Fruit fly (Drosophila melanogaster) whole organism, embryonic: ENCODE results near the gene CG42571.
A peak's percentile ranks its signal among the peaks of the same experiment; 100 is the strongest.

Source experiments
- BEAF-32 ChIP-seq: fragments of 200-800 bp; sonication (Bioruptor generic); optimal IDR thresholded peaks from 3 replicates; lab custom pipeline; 2017; ENCODE audit warnings: missing biosample characterization, missing genetic modification characterization, mild to moderate bottlenecking, moderate library complexity, missing genetic modification reagents
- Blimp-1 ChIP-seq: fragments of 200-800 bp; sonication (Bioruptor generic); optimal IDR thresholded peaks from 3 replicates; lab custom pipeline; 2018; ENCODE audit warnings: missing biosample characterization, missing genetic modification characterization, mild to moderate bottlenecking, moderate library complexity, missing genetic modification reagents
- C15 ChIP-seq: fragments of 200-800 bp; sonication (Bioruptor generic); IDR thresholded peaks from 3 replicates; pipeline ENCODE4 v1.3.6; 2022; ENCODE audit warnings: missing biosample characterization, missing genetic modification characterization
- CG11560 ChIP-seq: fragments of 200-800 bp; sonication (Bioruptor generic); IDR thresholded peaks from 3 replicates; pipeline ENCODE4 v1.3.6; 2022; ENCODE audit warnings: missing biosample characterization, missing genetic modification characterization
- CG11696 ChIP-seq: fragments of 200-800 bp; sonication (Bioruptor generic); IDR thresholded peaks from 2 replicates; pipeline ENCODE4 v1.3.6; 2022; ENCODE audit warnings: missing biosample characterization, missing genetic modification characterization
- CG12071 ChIP-seq: fragments of 200-800 bp; sonication (Bioruptor generic); optimal IDR thresholded peaks from 3 replicates; lab custom pipeline; 2018; ENCODE audit warnings: missing biosample characterization, mild to moderate bottlenecking, missing genetic modification characterization
- CG12391 ChIP-seq: fragments of 200-800 bp; sonication (Bioruptor generic); optimal IDR thresholded peaks from 3 replicates; lab custom pipeline; 2018; ENCODE audit warnings: missing biosample characterization, mild to moderate bottlenecking, missing genetic modification characterization, moderate library complexity
- CG12769 ChIP-seq: fragments of 200-800 bp; sonication (Bioruptor generic); optimal IDR thresholded peaks from 2 replicates; lab custom pipeline; 2019; ENCODE audit warnings: missing biosample characterization, mild to moderate bottlenecking, missing genetic modification characterization, moderate library complexity
- CG13624 ChIP-seq: fragments of 200-800 bp; sonication (Bioruptor generic); optimal IDR thresholded peaks from 2 replicates; lab custom pipeline; 2016; ENCODE audit warnings: missing biosample characterization, missing genetic modification characterization
- CG14441 ChIP-seq: fragments of 200-800 bp; sonication (Bioruptor generic); IDR thresholded peaks from 2 replicates; pipeline ENCODE4 v1.3.6; 2022; ENCODE audit warnings: missing biosample characterization, missing genetic modification characterization
- CG15269 ChIP-seq: fragments of 200-800 bp; sonication (Bioruptor generic); optimal IDR thresholded peaks from 2 replicates; lab custom pipeline; 2018; ENCODE audit warnings: missing biosample characterization, mild to moderate bottlenecking, missing genetic modification characterization, moderate library complexity
- CG18476 ChIP-seq: fragments of 200-800 bp; sonication (Bioruptor generic); optimal IDR thresholded peaks from 2 replicates; lab custom pipeline; 2016; ENCODE audit warnings: missing biosample characterization, mild to moderate bottlenecking, missing genetic modification characterization
- CG30431 ChIP-seq: fragments of 200-800 bp; sonication (Bioruptor generic); optimal IDR thresholded peaks from 2 replicates; lab custom pipeline; 2017; ENCODE audit warnings: missing biosample characterization, missing genetic modification characterization
- CG31365 ChIP-seq: fragments of 200-800 bp; sonication (Bioruptor generic); optimal IDR thresholded peaks from 2 replicates; lab custom pipeline; 2018; ENCODE audit warnings: missing biosample characterization, mild to moderate bottlenecking, missing genetic modification characterization
- CG32532 ChIP-seq: fragments of 200-800 bp; sonication (Bioruptor generic); IDR thresholded peaks from 2 replicates; pipeline ENCODE4 v1.3.6; 2022; ENCODE audit warnings: missing biosample characterization, missing genetic modification characterization
- CG3838 ChIP-seq: fragments of 200-800 bp; sonication (Bioruptor generic); optimal IDR thresholded peaks from 3 replicates; lab custom pipeline; 2016; ENCODE audit warnings: missing biosample characterization, missing genetic modification characterization
- CG6683 ChIP-seq: fragments of 200-800 bp; sonication (Bioruptor generic); optimal IDR thresholded peaks from 2 replicates; lab custom pipeline; 2017; ENCODE audit warnings: missing biosample characterization, mild to moderate bottlenecking, missing genetic modification characterization, missing genetic modification reagents
- CG6813 ChIP-seq: fragments of 200-800 bp; sonication (Bioruptor generic); optimal IDR thresholded peaks from 2 replicates; lab custom pipeline; 2017; ENCODE audit warnings: missing biosample characterization, missing genetic modification characterization, mild to moderate bottlenecking, moderate library complexity, missing genetic modification reagents
- CG7271 ChIP-seq: fragments of 200-800 bp; sonication (Bioruptor generic); optimal IDR thresholded peaks from 2 replicates; lab custom pipeline; 2018; ENCODE audit warnings: missing biosample characterization, mild to moderate bottlenecking, missing genetic modification characterization, moderate library complexity
- CG9797 ChIP-seq: fragments of 200-800 bp; sonication (Bioruptor generic); optimal IDR thresholded peaks from 3 replicates; lab custom pipeline; 2018; ENCODE audit warnings: missing biosample characterization, mild to moderate bottlenecking, missing genetic modification characterization
- CTCF ChIP-seq: fragments of 200-800 bp; sonication (Bioruptor generic); optimal IDR thresholded peaks from 2 replicates; lab custom pipeline; 2017; ENCODE audit warnings: missing biosample characterization, mild to moderate bottlenecking, missing genetic modification characterization, moderate library complexity
- D19A ChIP-seq: fragments of 200-800 bp; optimal IDR thresholded peaks from 3 replicates; lab custom pipeline; 2019; ENCODE audit warnings: missing biosample characterization, mild to moderate bottlenecking, missing genetic modification characterization, moderate library complexity
- Dref ChIP-seq: fragments of 200-800 bp; sonication (Bioruptor generic); IDR thresholded peaks from 2 replicates; pipeline ENCODE4 v1.3.6; 2022; ENCODE audit warnings: missing biosample characterization, missing genetic modification characterization
- Drgx ChIP-seq: fragments of 200-800 bp; sonication (Bioruptor generic); IDR thresholded peaks from 2 replicates; pipeline ENCODE4 v1.3.6; 2022; ENCODE audit warnings: missing biosample characterization, missing genetic modification characterization
- HLH3B ChIP-seq: fragments of 200-800 bp; sonication (Bioruptor generic); IDR thresholded peaks from 2 replicates; pipeline ENCODE4 v1.3.6; 2022; ENCODE audit warnings: missing biosample characterization, missing genetic modification characterization
- Hmx ChIP-seq: fragments of 200-800 bp; sonication (Bioruptor generic); optimal IDR thresholded peaks from 2 replicates; lab custom pipeline; 2016; ENCODE audit warnings: missing biosample characterization, missing genetic modification characterization
- Hr78 ChIP-seq, 2 experiments: fragments of 200-800 bp in 1 of 2; fragments of >200 bp in 1 of 2; sonication (Bioruptor generic) in 1 of 2; optimal IDR thresholded peaks; 2 replicates each; lab custom pipeline; 2017 to 2019; ENCODE audit warnings: missing biosample characterization in 2 of 2, missing genetic modification characterization in 2 of 2, mild to moderate bottlenecking in 1 of 2, moderate library complexity in 1 of 2
- Lim3 ChIP-seq: fragments of 200-800 bp; sonication (Bioruptor generic); IDR thresholded peaks from 2 replicates; pipeline ENCODE4 v1.3.6; 2022; ENCODE audit warnings: missing biosample characterization, missing genetic modification characterization
- Rx ChIP-seq: fragments of 200-800 bp; sonication (Bioruptor generic); IDR thresholded peaks from 2 replicates; pipeline ENCODE4 v1.3.6; 2022; ENCODE audit warnings: missing biosample characterization, missing genetic modification characterization
- Stat92E ChIP-seq, 3 experiments: fragments of >200 bp in 2 of 3; fragments of 200-800 bp in 1 of 3; sonication (Bioruptor generic) in 1 of 3; optimal IDR thresholded peaks; 2 replicates each; lab custom pipeline; 2017 to 2019; ENCODE audit warnings: missing biosample characterization in 3 of 3, missing genetic modification characterization in 3 of 3, mild to moderate bottlenecking in 1 of 3, moderate library complexity in 1 of 3
- Vsx1 ChIP-seq: fragments of 200-800 bp; sonication (Bioruptor generic); optimal IDR thresholded peaks from 2 replicates; lab custom pipeline; 2017; ENCODE audit warnings: missing biosample characterization, mild to moderate bottlenecking, missing genetic modification characterization, missing genetic modification reagents
- al ChIP-seq: fragments of 200-800 bp; sonication (Bioruptor generic); IDR thresholded peaks from 2 replicates; pipeline ENCODE4 v1.3.6; 2022; ENCODE audit warnings: missing biosample characterization, missing genetic modification characterization
- amos ChIP-seq: fragments of 200-800 bp; sonication (Bioruptor generic); IDR thresholded peaks from 2 replicates; pipeline ENCODE4 v1.3.6; 2022; ENCODE audit warnings: missing biosample characterization, missing genetic modification characterization; ENCODE audit not compliant: partially characterized antibody
- crol ChIP-seq: fragments of 200-800 bp; sonication (Bioruptor generic); IDR thresholded peaks from 2 replicates; pipeline ENCODE4 v1.3.6; 2022; ENCODE audit warnings: missing biosample characterization, missing genetic modification characterization
- ems ChIP-seq: fragments of 200-800 bp; sonication (Bioruptor generic); optimal IDR thresholded peaks from 3 replicates; lab custom pipeline; 2016; ENCODE audit warnings: missing biosample characterization, missing genetic modification characterization
- grn ChIP-seq: fragments of 200-800 bp; sonication (Bioruptor generic); optimal IDR thresholded peaks from 3 replicates; lab custom pipeline; 2017; ENCODE audit warnings: missing biosample characterization, missing genetic modification characterization
- h ChIP-seq: fragments of >200 bp; optimal IDR thresholded peaks from 2 replicates; lab custom pipeline; 2017
- hb ChIP-seq: fragments of 200-800 bp; sonication (Bioruptor generic); IDR thresholded peaks from 3 replicates; pipeline ENCODE4 v1.3.6; 2022; ENCODE audit warnings: missing biosample characterization, missing genetic modification characterization; ENCODE audit not compliant: partially characterized antibody
- hkb ChIP-seq, 2 experiments: fragments of 200-800 bp in 1 of 2; fragments of >200 bp in 1 of 2; sonication (Bioruptor generic) in 1 of 2; IDR thresholded peaks in 1 of 2; optimal IDR thresholded peaks in 1 of 2; 2 replicates each; pipeline versions ENCODE4 v1.3.6 to Lab custom; 2017 to 2022; ENCODE audit warnings: missing biosample characterization in 1 of 2, missing genetic modification characterization in 1 of 2
- jing ChIP-seq: fragments of 200-800 bp; sonication (Bioruptor generic); optimal IDR thresholded peaks from 2 replicates; lab custom pipeline; 2018; ENCODE audit warnings: missing biosample characterization, mild to moderate bottlenecking, missing genetic modification characterization
- maf-S ChIP-seq: fragments of 200-800 bp; sonication (Bioruptor generic); optimal IDR thresholded peaks from 2 replicates; lab custom pipeline; 2016; ENCODE audit warnings: missing biosample characterization, missing genetic modification characterization
- nau ChIP-seq: fragments of 200-800 bp; sonication (Bioruptor generic); optimal IDR thresholded peaks from 3 replicates; lab custom pipeline; 2017; ENCODE audit warnings: missing biosample characterization, mild to moderate bottlenecking, missing genetic modification characterization, missing genetic modification reagents
- nmo ChIP-seq: fragments of 200-800 bp; sonication (Bioruptor generic); optimal IDR thresholded peaks from 2 replicates; lab custom pipeline; 2018; ENCODE audit warnings: missing biosample characterization, mild to moderate bottlenecking, missing genetic modification characterization, moderate library complexity
- oc ChIP-seq: fragments of 200-800 bp; sonication (Bioruptor generic); optimal IDR thresholded peaks from 2 replicates; lab custom pipeline; 2018; ENCODE audit warnings: missing biosample characterization, mild to moderate bottlenecking, missing genetic modification characterization, moderate library complexity
- p53 ChIP-seq: fragments of 200-800 bp; sonication (Bioruptor generic); optimal IDR thresholded peaks from 2 replicates; lab custom pipeline; 2016; ENCODE audit warnings: missing biosample characterization, missing genetic modification characterization
- sd ChIP-seq: fragments of 200-800 bp; sonication (Bioruptor generic); optimal IDR thresholded peaks from 3 replicates; lab custom pipeline; 2018; ENCODE audit warnings: missing biosample characterization, mild to moderate bottlenecking, missing genetic modification characterization, moderate library complexity
- sens-2 ChIP-seq: fragments of 200-800 bp; sonication (Bioruptor generic); IDR thresholded peaks from 2 replicates; pipeline ENCODE4 v1.3.6; 2022; ENCODE audit warnings: missing biosample characterization, missing genetic modification characterization
- slp2 ChIP-seq: fragments of 200-800 bp; sonication (Bioruptor generic); optimal IDR thresholded peaks from 2 replicates; lab custom pipeline; 2016; ENCODE audit warnings: missing biosample characterization, missing genetic modification characterization
- sr ChIP-seq: fragments of 200-800 bp; sonication (Bioruptor generic); IDR thresholded peaks from 3 replicates; pipeline ENCODE4 v1.3.6; 2022; ENCODE audit warnings: missing biosample characterization, missing genetic modification characterization
- tup ChIP-seq: fragments of 200-800 bp; sonication (Bioruptor generic); optimal IDR thresholded peaks from 2 replicates; lab custom pipeline; 2016; ENCODE audit warnings: missing biosample characterization, mild to moderate bottlenecking, missing genetic modification characterization, moderate library complexity
- zf30C ChIP-seq: fragments of 200-800 bp; sonication (Bioruptor generic); optimal IDR thresholded peaks from 3 replicates; lab custom pipeline; 2018; ENCODE audit warnings: missing biosample characterization, mild to moderate bottlenecking, missing genetic modification characterization

The CG42571 gene

dm6 chr3L:15749276-15749675 is 33.0 kb downstream of the CG42571 start:
- TF ChIP-seq HLH3B (GFP tag; lab: Robert Waterston, UW) = no peak
- 0 out of 2 replicates have a peak, but pooled peaks have one; percentile 28 for TF ChIP-seq CG14441 (GFP tag; lab: Robert Waterston, UW)
- TF ChIP-seq CG11560 (tag; lab: Robert Waterston, UW) = no peak
- TF ChIP-seq Dref (GFP tag; lab: Robert Waterston, UW) = no peak
- TF ChIP-seq amos = no peak
- TF ChIP-seq slp2 (GFP tag; lab: Kevin White, UChicago) = no peak
- no peak for TF ChIP-seq CG11696 (GFP tag; lab: Robert Waterston, UW)
- no peak for TF ChIP-seq Drgx (GFP tag; lab: Robert Waterston, UW)
- TF ChIP-seq h (lab: Kevin White, UChicago) = no peak
- no peak for TF ChIP-seq p53
- no peak for TF ChIP-seq CG30431 (GFP tag; lab: Kevin White, UChicago)
- TF ChIP-seq CG15269 (tag; lab: Kevin White, UChicago) = no peak
- TF ChIP-seq oc = peak; percentile 6
- no peak for TF ChIP-seq Vsx1
- no peak for TF ChIP-seq nmo
- TF ChIP-seq ems (GFP tag; lab: Kevin White, UChicago) = no peak
- TF ChIP-seq CG13624 = no peak
- no peak for TF ChIP-seq Lim3 (GFP tag; lab: Robert Waterston, UW)
- TF ChIP-seq hkb (optimal IDR thresholded peaks at IDR 0.05; lab: Kevin White, UChicago) = no peak
- no peak for TF ChIP-seq hkb (GFP tag; IDR thresholded peaks at IDR 0.05; lab: Robert Waterston, UW)
- TF ChIP-seq D19A (tag; lab: Kevin White, UChicago) = peak; percentile 44
- TF ChIP-seq CG32532 (GFP tag; lab: Robert Waterston, UW) = no peak
- TF ChIP-seq CG12391 (tag; lab: Kevin White, UChicago) = no peak
- no peak for TF ChIP-seq CG6683
- no peak for TF ChIP-seq tup (GFP tag; lab: Kevin White, UChicago)
- no peak for TF ChIP-seq C15
- TF ChIP-seq CG6813 (GFP tag; lab: Kevin White, UChicago) = no peak
- TF ChIP-seq CG12071 (GFP tag; lab: Kevin White, UChicago) = no peak
- TF ChIP-seq al (GFP tag; lab: Robert Waterston, UW) = no peak
- no peak for TF ChIP-seq BEAF-32 (GFP tag; lab: Kevin White, UChicago)
- TF ChIP-seq CG9797 (GFP tag; lab: Kevin White, UChicago) = no peak
- no peak for TF ChIP-seq maf-S (GFP tag; lab: Kevin White, UChicago)
- TF ChIP-seq sr (GFP tag; lab: Robert Waterston, UW) = 0 out of 3 replicates have a peak, but pooled peaks have one; percentile 28
- TF ChIP-seq CG31365 (tag; lab: Kevin White, UChicago) = no peak

- TF ChIP-seq Hmx (GFP tag; lab: Kevin White, UChicago) (no peak), Rx (0 out of 2 replicates have a peak, but pooled peaks have one; percentile 34)
Measured at dm6 chr3L:15752786-15753185, 36.5 kb downstream of the CG42571 start.

dm6 chr3L:15755114-15755513 is 38.9 kb downstream of the CG42571 start:
- no peak for TF ChIP-seq hb
- TF ChIP-seq sens-2 (GFP tag; lab: Robert Waterston, UW) = no peak
- TF ChIP-seq Stat92E (GFP tag; optimal IDR thresholded peaks at IDR 0.05; lab: Kevin White, UChicago) = peak in 1 of 3 experiments; percentile 8
- TF ChIP-seq crol (GFP tag; lab: Robert Waterston, UW) = 0 out of 2 replicates have a peak, but pooled peaks have one; percentile 8
- TF ChIP-seq sd = peak; percentile 70
- TF ChIP-seq zf30C (GFP tag; lab: Kevin White, UChicago) = no peak
- no peak for TF ChIP-seq CG7271 (tag; lab: Kevin White, UChicago)
- no peak for TF ChIP-seq nau
- TF ChIP-seq Hr78 (GFP tag; optimal IDR thresholded peaks at IDR 0.05; lab: Kevin White, UChicago) = peak in 1 of 2 experiments; percentile 8
- TF ChIP-seq CG18476 (GFP tag; lab: Kevin White, UChicago) = peak; percentile 67
- TF ChIP-seq jing (GFP tag; lab: Kevin White, UChicago) = no peak
- peak; percentile 97 for TF ChIP-seq grn
- no peak for TF ChIP-seq CG3838 (GFP tag; lab: Kevin White, UChicago)
- TF ChIP-seq CG12769 (tag; lab: Kevin White, UChicago) = no peak
- no peak for TF ChIP-seq CTCF (GFP tag; lab: Kevin White, UChicago)
- peak; percentile 19 for TF ChIP-seq Blimp-1 (GFP tag; lab: Kevin White, UChicago)
